Worm (Caenorhabditis elegans): ENCODE measurements around the gene ddl-3.

DNA sequence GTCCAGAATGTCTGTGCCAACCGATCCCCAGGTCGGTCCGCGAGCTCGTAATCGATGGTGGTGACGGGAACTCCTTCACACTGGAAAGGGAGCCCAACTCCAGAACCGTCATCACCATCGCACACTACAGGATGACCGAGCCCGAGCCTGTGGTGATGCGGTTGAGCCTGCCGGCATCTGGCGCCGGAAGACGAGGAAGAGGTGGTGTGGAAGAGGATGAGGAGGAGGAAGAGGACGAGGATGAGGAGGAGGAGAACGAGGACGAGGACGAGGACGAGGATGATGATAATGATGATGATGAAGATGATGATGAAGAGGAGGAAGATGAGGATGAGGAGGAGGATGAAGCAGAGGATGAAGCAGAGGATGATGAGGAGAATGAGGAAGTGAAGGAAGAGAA lies 26.2 kb downstream of the ddl-3 start, which contains the start of gene Y54G11A.14:
- TF ChIP-seq nhr-11 (tag; optimal IDR thresholded peaks at IDR 0.05) (no peak), aly-2 (tag; optimal IDR thresholded peaks at IDR 0.05) (no peak), nhr-77 (tag; optimal IDR thresholded peaks at IDR 0.05) (no peak), ceh-82 (tag; optimal IDR thresholded peaks at IDR 0.05) (no peak), ztf-1 (GFP tag; conservative IDR thresholded peaks at IDR 0.05) (no peak), unc-39 (tag; optimal IDR thresholded peaks at IDR 0.05) (no peak), lin-39 (tag; optimal IDR thresholded peaks at IDR 0.05) (no peak), alr-1 (tag; optimal IDR thresholded peaks at IDR 0.05) (no peak), elt-3 (tag; optimal IDR thresholded peaks at IDR 0.05) (no peak), R02D3.7 (tag; optimal IDR thresholded peaks at IDR 0.05) (no peak), blmp-1 (tag; optimal IDR thresholded peaks at IDR 0.05; ENCODE audit: insufficient read depth) (no peak)
